Worm (Caenorhabditis elegans) whole organism, young adult: ENCODE results near the gene Y56A3A.41.

Experiments used
- C17E4.6 ChIP-seq: fragments of 200-800 bp; sonication (Bioruptor generic); IDR thresholded peaks from 2 replicates; pipeline ENCODE4 v1.3.6; 2022; ENCODE audit warnings: missing genetic modification reagents, missing genetic modification characterization, missing compliant biosample characterization
- F39B2.1 ChIP-seq: fragments of 200-800 bp; sonication (Bioruptor generic); IDR thresholded peaks from 2 replicates; pipeline ENCODE4 v1.3.6; 2022; ENCODE audit warnings: missing genetic modification reagents, missing genetic modification characterization, missing compliant biosample characterization
- F57C9.4 ChIP-seq: sonication (generic microtip); optimal IDR thresholded peaks from 2 replicates; lab custom pipeline; 2017; ENCODE audit warnings: mild to moderate bottlenecking, missing genetic modification characterization, missing compliant biosample characterization
- K11D2.4 ChIP-seq: fragments of 200-800 bp; sonication (Bioruptor generic); IDR thresholded peaks from 2 replicates; pipeline ENCODE4 v1.3.6; 2022; ENCODE audit warnings: missing genetic modification reagents, missing genetic modification characterization, missing compliant biosample characterization
- K12H6.12 ChIP-seq: fragments of 200-800 bp; sonication (Bioruptor generic); optimal IDR thresholded peaks from 2 replicates; lab custom pipeline; 2018; ENCODE audit warnings: mild to moderate bottlenecking, missing genetic modification characterization, missing compliant biosample characterization
- Y53F4B.3 ChIP-seq: fragments of 200-800 bp; sonication (Bioruptor generic); IDR thresholded peaks from 2 replicates; pipeline ENCODE4 v1.3.6; 2022; ENCODE audit warnings: missing genetic modification reagents, missing genetic modification characterization, missing compliant biosample characterization
- Y79H2A.3 ChIP-seq: fragments of 200-800 bp; sonication (Bioruptor generic); conservative IDR thresholded peaks from 2 replicates; pipeline ENCODE4 v1.3.6; 2022; ENCODE audit warnings: missing genetic modification reagents, missing genetic modification characterization, missing compliant biosample characterization
- Y95B8A.8 ChIP-seq: fragments of 200-800 bp; sonication (Bioruptor generic); IDR thresholded peaks from 2 replicates; pipeline ENCODE4 v1.3.6; 2022; ENCODE audit warnings: missing genetic modification reagents, missing genetic modification characterization, missing compliant biosample characterization
- ZK185.1 ChIP-seq: sonication (generic microtip); optimal IDR thresholded peaks from 2 replicates; lab custom pipeline; 2016; ENCODE audit warnings: mild to moderate bottlenecking, missing genetic modification characterization, missing compliant biosample characterization; ENCODE audit not compliant: poor library complexity, severe bottlenecking
- attf-5 ChIP-seq: fragments of 200-800 bp; sonication (Bioruptor generic); optimal IDR thresholded peaks from 2 replicates; lab custom pipeline; 2018; ENCODE audit warnings: mild to moderate bottlenecking, missing genetic modification characterization, missing compliant biosample characterization
- cebp-1 ChIP-seq, 2 experiments: fragments of 200-800 bp in 1 of 2; sonication (Bioruptor generic) in 1 of 2; sonication (generic microtip) in 1 of 2; IDR thresholded peaks in 1 of 2; optimal IDR thresholded peaks in 1 of 2; 2 replicates each; pipeline versions ENCODE4 v1.3.6 to Lab custom; 2017 to 2022; ENCODE audit warnings: missing compliant biosample characterization in 2 of 2, missing genetic modification characterization in 2 of 2, mild to moderate bottlenecking in 1 of 2, missing genetic modification reagents in 1 of 2, moderate library complexity in 1 of 2
- ceh-100 ChIP-seq: fragments of 200-800 bp; sonication (Bioruptor generic); IDR thresholded peaks from 2 replicates; pipeline ENCODE4 v1.3.6; 2022; ENCODE audit warnings: missing genetic modification reagents, missing genetic modification characterization, missing compliant biosample characterization
- ceh-58 ChIP-seq: fragments of 200-800 bp; sonication (Bioruptor generic); IDR thresholded peaks from 2 replicates; pipeline ENCODE4 v1.3.6; 2022; ENCODE audit warnings: missing genetic modification characterization, missing compliant biosample characterization
- ceh-91 ChIP-seq: fragments of 200-800 bp; sonication (Bioruptor generic); IDR thresholded peaks from 2 replicates; pipeline ENCODE4 v1.3.6; 2022; ENCODE audit warnings: missing genetic modification reagents, missing genetic modification characterization, missing compliant biosample characterization
- die-1 ChIP-seq: sonication (generic microtip); optimal IDR thresholded peaks from 2 replicates; lab custom pipeline; 2016; ENCODE audit warnings: missing genotype, mild to moderate bottlenecking, missing genetic modification characterization, missing compliant biosample characterization
- dox-1 ChIP-seq: fragments of 200-800 bp; sonication (Bioruptor generic); IDR thresholded peaks from 2 replicates; pipeline ENCODE4 v1.3.6; 2022; ENCODE audit warnings: missing genetic modification reagents, missing genetic modification characterization, missing compliant biosample characterization
- ets-4 ChIP-seq: fragments of 200-800 bp; sonication (Bioruptor generic); optimal IDR thresholded peaks from 2 replicates; lab custom pipeline; 2018; ENCODE audit warnings: mild to moderate bottlenecking, missing genetic modification characterization, missing compliant biosample characterization
- fkh-3 ChIP-seq: sonication (generic microtip); optimal IDR thresholded peaks from 2 replicates; lab custom pipeline; 2016; ENCODE audit warnings: mild to moderate bottlenecking, missing genetic modification characterization, missing compliant biosample characterization
- gei-17 ChIP-seq: fragments of 200-800 bp; sonication (Bioruptor generic); optimal IDR thresholded peaks from 2 replicates; lab custom pipeline; 2018; ENCODE audit warnings: mild to moderate bottlenecking, missing genetic modification characterization, missing compliant biosample characterization
- lsl-1 ChIP-seq: fragments of 200-800 bp; sonication (Bioruptor generic); optimal IDR thresholded peaks from 2 replicates; lab custom pipeline; 2018; ENCODE audit warnings: mild to moderate bottlenecking, missing genetic modification characterization, moderate library complexity, missing compliant biosample characterization
- madf-10 ChIP-seq: sonication (generic microtip); optimal IDR thresholded peaks from 2 replicates; lab custom pipeline; 2016; ENCODE audit warnings: mild to moderate bottlenecking, missing genetic modification characterization, missing compliant biosample characterization
- madf-6 ChIP-seq: fragments of 200-800 bp; sonication (Bioruptor generic); IDR thresholded peaks from 2 replicates; pipeline ENCODE4 v1.3.6; 2022; ENCODE audit warnings: missing genetic modification reagents, missing genetic modification characterization, missing compliant biosample characterization
- mxl-1 ChIP-seq: sonication (generic microtip); optimal IDR thresholded peaks from 2 replicates; lab custom pipeline; 2016; ENCODE audit warnings: missing genetic modification characterization, missing compliant biosample characterization
- nfyb-1 ChIP-seq: fragments of 200-800 bp; sonication (Bioruptor generic); IDR thresholded peaks from 2 replicates; pipeline ENCODE4 v1.3.6; 2022; ENCODE audit warnings: missing genetic modification reagents, missing genetic modification characterization, missing compliant biosample characterization
- nhr-27 ChIP-seq: fragments of 200-800 bp; sonication (Bioruptor generic); optimal IDR thresholded peaks from 2 replicates; lab custom pipeline; 2018; ENCODE audit warnings: mild to moderate bottlenecking, missing genetic modification characterization, moderate library complexity, missing compliant biosample characterization
- tbp1 ChIP-seq: fragments of 200-800 bp; sonication (Bioruptor generic); optimal IDR thresholded peaks from 2 replicates; lab custom pipeline; 2018; ENCODE audit warnings: mild to moderate bottlenecking, missing genetic modification characterization, missing compliant biosample characterization
- tbx-9 ChIP-seq: sonication (generic microtip); optimal IDR thresholded peaks from 2 replicates; lab custom pipeline; 2016; ENCODE audit warnings: borderline replicate concordance, missing genetic modification characterization, inconsistent platforms, missing compliant biosample characterization
- unc-130 ChIP-seq: sonication (generic microtip); optimal IDR thresholded peaks from 2 replicates; lab custom pipeline; 2016; ENCODE audit warnings: missing genetic modification reagents, missing genetic modification characterization, missing compliant biosample characterization
- zfh-2 ChIP-seq: fragments of 200-800 bp; sonication (Bioruptor generic); conservative IDR thresholded peaks from 2 replicates; pipeline ENCODE4 v1.3.6; 2022; ENCODE audit warnings: missing genetic modification reagents, missing genetic modification characterization, missing compliant biosample characterization

Y56A3A.41 gene

ce11 chrIII:11869231-11869912, 23.5 kb downstream of the Y56A3A.41 start, which contains the start of gene taf-12 (continued):
- TF ChIP-seq ceh-100 (GFP tag; lab: Robert Waterston, UW), result no peak
- no peak for TF ChIP-seq Y95B8A.8 (GFP tag; lab: Robert Waterston, UW)
- TF ChIP-seq, all 124 proteins: peak for 23

ce11 chrIII:11866127-11866526, 26.7 kb downstream of the Y56A3A.41 start:
- TF ChIP-seq Y53F4B.3 (no peak), nfyb-1 (GFP tag; lab: Robert Waterston, UW) (peak; percentile 58; the same call in 1 of the 2 replicates)

DNA sequence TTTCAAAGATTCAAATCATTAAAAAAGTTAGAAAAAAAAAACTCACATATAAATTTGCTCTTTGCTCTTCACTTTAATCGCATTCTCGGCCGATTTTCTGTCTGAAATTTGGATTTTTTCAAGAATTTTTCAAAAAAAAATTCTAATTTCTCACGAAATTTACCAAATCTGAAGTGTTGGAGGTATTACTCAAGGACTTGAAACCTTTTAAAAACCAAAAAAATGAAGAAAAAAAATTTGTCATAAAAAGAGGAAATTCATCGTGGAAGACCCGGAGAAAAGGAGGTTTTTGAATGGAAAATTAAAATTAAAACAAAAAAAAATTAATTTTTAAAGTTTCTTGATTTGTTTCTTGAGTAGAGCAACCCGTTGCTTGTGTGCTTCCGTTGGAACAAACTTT, 30.7 kb downstream of the Y56A3A.41 start, which contains the start of gene Y56A3A.2:
Y56A3A.2 (minus strand) TSS at position 101 of the 400 bp plus-strand sequence.
- TF ChIP-seq die-1 (tag; lab: Kevin White, UChicago) (no peak), fkh-3 (tag; lab: Kevin White, UChicago) (no peak), ceh-91 (GFP tag; lab: Robert Waterston, UW) (no peak), madf-10 (tag; lab: Kevin White, UChicago) (no peak), K12H6.12 (tag; lab: Kevin White, UChicago) (no peak), zfh-2 (GFP tag; lab: Robert Waterston, UW) (no peak), ets-4 (GFP tag; lab: Kevin White, UChicago) (no peak), attf-5 (GFP tag; lab: Kevin White, UChicago) (no peak), Y95B8A.8 (GFP tag; lab: Robert Waterston, UW) (no peak), tbp1 (GFP tag; lab: Kevin White, UChicago) (no peak), C17E4.6 (GFP tag; lab: Robert Waterston, UW) (no peak), ceh-58 (GFP tag; lab: Robert Waterston, UW) (no peak), tbx-9 (no peak), lsl-1 (no peak), Y53F4B.3 (no peak), gei-17 (GFP tag; lab: Kevin White, UChicago) (no peak)

DNA sequence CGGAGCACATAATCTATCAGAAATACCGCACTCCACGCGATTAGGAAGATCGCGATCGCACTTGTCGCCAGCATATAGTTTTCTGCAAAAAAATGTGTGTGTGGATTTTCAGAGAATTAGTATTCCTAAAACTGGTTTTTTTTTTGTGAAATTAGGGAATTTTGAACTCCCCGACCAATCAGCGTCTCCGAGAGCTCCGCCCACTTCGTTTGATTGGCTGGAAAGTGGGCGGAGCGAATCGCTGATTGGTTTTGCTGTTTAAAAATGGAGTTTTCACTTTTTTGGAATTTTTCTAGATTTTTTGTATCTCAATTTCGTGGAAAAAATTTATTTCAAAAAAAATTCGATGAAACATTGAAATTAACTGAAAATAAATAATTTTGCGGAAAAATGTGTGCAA, 31.7 kb downstream of the Y56A3A.41 start:
- TF ChIP-seq nfyb-1 (GFP tag; lab: Robert Waterston, UW) (peak; percentile 52), unc-130 (GFP tag; lab: Kevin White, UChicago) (no peak)

DNA sequence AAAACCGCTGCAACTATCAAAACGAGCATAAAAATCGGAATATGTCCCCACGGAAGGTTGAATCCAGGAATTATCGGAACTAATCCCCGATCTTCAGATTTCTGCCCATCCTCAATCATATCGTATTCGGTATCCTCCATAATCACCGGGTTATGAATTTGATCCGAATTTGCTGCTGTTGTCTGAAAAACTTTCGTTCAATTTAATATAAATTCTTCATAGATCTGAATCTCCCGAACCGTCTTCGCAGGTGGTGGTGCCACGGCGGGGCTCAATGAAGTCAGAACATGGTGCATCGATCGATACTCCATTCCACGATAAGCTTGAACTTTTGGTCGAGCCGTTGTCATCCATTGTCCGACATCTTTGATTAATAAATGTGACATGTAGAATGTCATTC, 36.0 kb downstream of the Y56A3A.41 start:
- TF ChIP-seq nhr-27 (no peak), mxl-1 (tag; lab: Kevin White, UChicago) (no peak), dox-1 (GFP tag; lab: Robert Waterston, UW) (no peak), ZK185.1 (tag; lab: Kevin White, UChicago) (no peak)

ce11 chrIII:11853533-11853932, 39.3 kb downstream of the Y56A3A.41 start:
- TF ChIP-seq zfh-2 (GFP tag; lab: Robert Waterston, UW), result peak; percentile 60; the same call in 1 of the 2 replicates
- no peak for TF ChIP-seq F57C9.4 (tag; lab: Kevin White, UChicago)
- TF ChIP-seq C17E4.6 (GFP tag; lab: Robert Waterston, UW), result no peak
- TF ChIP-seq, all 124 proteins: peak for 1

DNA sequence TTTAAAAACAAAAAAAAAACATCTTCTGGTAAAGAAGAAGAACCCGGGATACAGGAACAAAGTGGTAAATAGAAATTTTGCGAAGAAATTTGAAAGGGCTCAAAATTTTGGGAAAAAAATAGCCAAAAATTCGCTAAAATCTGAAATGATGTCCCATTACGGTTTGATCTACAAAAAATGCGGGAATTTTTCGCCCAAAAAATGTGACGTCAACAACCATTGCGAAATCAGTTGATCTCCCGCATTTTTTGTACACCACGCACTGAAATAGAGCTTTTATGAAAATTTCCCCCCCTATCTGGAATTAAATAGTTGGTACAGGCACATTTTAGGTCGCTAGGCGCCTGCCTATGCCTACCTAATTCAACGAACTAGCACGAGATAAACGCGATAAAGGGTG, 43.2 kb downstream of the Y56A3A.41 start:
- TF ChIP-seq madf-6 (GFP tag; lab: Robert Waterston, UW) (peak; percentile 21; the same call in 1 of the 2 replicates), K11D2.4 (GFP tag; lab: Robert Waterston, UW) (no peak), Y79H2A.3 (GFP tag; lab: Robert Waterston, UW) (0 out of 2 replicates have a peak, but pooled peaks have one; percentile 35), F39B2.1 (GFP tag; lab: Robert Waterston, UW) (no peak), C17E4.6 (GFP tag; lab: Robert Waterston, UW) (no peak), cebp-1 (GFP tag; IDR thresholded peaks at IDR 0.05; lab: Robert Waterston, UW) (no peak), cebp-1 (tag; optimal IDR thresholded peaks at IDR 0.05; lab: Kevin White, UChicago) (peak; percentile 63)
- TF ChIP-seq, all 124 proteins: peak for 3
